Worm (Caenorhabditis elegans) whole organism, mixed stage, embryonic: Measurements from ENCODE around the gene skr-10.

ENCODE experiments used
- ces-1 ChIP-seq: fragments of 150-350 bp; optimal IDR thresholded peaks from 2 replicates; lab custom pipeline; 2014; ENCODE audit warnings: missing biosample characterization, missing genetic modification reagents, missing genetic modification characterization
- hlh-1 ChIP-seq: fragments of 150-350 bp; optimal IDR thresholded peaks from 2 replicates; lab custom pipeline; 2014; ENCODE audit warnings: missing biosample characterization, missing genetic modification reagents, missing genetic modification characterization
- lsy-2 ChIP-seq: fragments of 150-350 bp; optimal IDR thresholded peaks from 2 replicates; lab custom pipeline; 2014; ENCODE audit warnings: missing biosample characterization, missing genetic modification characterization
- mep-1 ChIP-seq: fragments of 150-350 bp; optimal IDR thresholded peaks from 2 replicates; lab custom pipeline; 2017; ENCODE audit warnings: missing biosample characterization, missing genetic modification reagents, missing genetic modification characterization, inconsistent platforms
- nhr-12 ChIP-seq: fragments of 150-350 bp; optimal IDR thresholded peaks from 2 replicates; lab custom pipeline; 2014; ENCODE audit warnings: missing biosample characterization, missing genetic modification characterization
- nhr-76 ChIP-seq: sonication (generic microtip); optimal IDR thresholded peaks from 2 replicates; lab custom pipeline; 2017; ENCODE audit warnings: missing biosample characterization, missing genetic modification characterization
- sem-2 ChIP-seq: fragments of 200-800 bp; sonication (Bioruptor generic); optimal IDR thresholded peaks from 2 replicates; lab custom pipeline; 2018; ENCODE audit warnings: mild to moderate bottlenecking, missing genetic modification characterization, missing compliant biosample characterization
- snpc-4 ChIP-seq: fragments of 150-350 bp; optimal IDR thresholded peaks from 2 replicates; lab custom pipeline; 2014; ENCODE audit warnings: missing biosample characterization, missing genetic modification characterization
- unc-39 ChIP-seq: fragments of 150-350 bp; optimal IDR thresholded peaks from 2 replicates; lab custom pipeline; 2014; ENCODE audit warnings: missing biosample characterization, missing genetic modification characterization
- unc-62 ChIP-seq: fragments of 150-350 bp; optimal IDR thresholded peaks from 2 replicates; lab custom pipeline; 2014; ENCODE audit warnings: missing biosample characterization, missing genetic modification reagents, missing genetic modification characterization
- ztf-11 ChIP-seq: fragments of 150-350 bp; optimal IDR thresholded peaks from 2 replicates; lab custom pipeline; 2014; ENCODE audit warnings: missing biosample characterization, missing genetic modification characterization

- TF ChIP-seq hlh-1 (no peak), sem-2 (no peak), nhr-76 (no peak), mep-1 (tag; lab: Kevin White, UChicago) (no peak), unc-62 (GFP tag; lab: Kevin White, UChicago) (no peak), ztf-11 (no peak), unc-39 (tag; lab: Kevin White, UChicago) (no peak), snpc-4 (tag; lab: Kevin White, UChicago) (no peak), nhr-12 (tag; lab: Kevin White, UChicago) (no peak), ces-1 (GFP tag; lab: Kevin White, UChicago) (no peak), lsy-2 (tag; lab: Kevin White, UChicago) (no peak)
These were observed 47.9 kb downstream of the skr-10 start, which contains the start of gene Y105C5B.20 for ce11 chrIV:15994505-15994904.
